Fruit fly (Drosophila melanogaster) whole organism, larva: ENCODE data around the gene CG11902.

Experiments used
- noc ChIP-seq: fragments of 200-800 bp; sonication (Bioruptor generic); optimal IDR thresholded peaks from 3 replicates; lab custom pipeline; 2019; ENCODE audit warnings: missing biosample characterization, mild to moderate bottlenecking, missing genetic modification characterization, moderate library complexity

CG11902 gene

dm6 chr3R:25313771-25314170 lies 21.3 kb upstream of the CG11902 start, which contains the start of gene CG31087:
Gene CG31087 (minus strand): TSS chr3R:25313833.
- no peak for TF ChIP-seq noc (tag; lab: Kevin White, UChicago)

- TF ChIP-seq noc (tag; lab: Kevin White, UChicago) = no peak
Measured at dm6 chr3R:25316016-25316415, 19.0 kb upstream of the CG11902 start, which contains the start of gene CG10559. Gene CG10559 (minus strand): TSS chr3R:25316116.

- TF ChIP-seq noc (tag; lab: Kevin White, UChicago) = no peak
Measured at dm6 chr3R:25318011-25318410, 17.0 kb upstream of the CG11902 start, which contains the start of gene CG10553. Gene CG10553 (minus strand): TSS chr3R:25318111.

- no peak for TF ChIP-seq noc (tag; lab: Kevin White, UChicago)
Measured at dm6 chr3R:25320051-25320705, 14.9 kb upstream of the CG11902 start, which contains the start of gene CG10560. Gene CG10560 (minus strand): TSS chr3R:25320101.

- TF ChIP-seq noc (tag; lab: Kevin White, UChicago) = peak; percentile 34
Measured at dm6 chr3R:25320898-25321297, 14.2 kb upstream of the CG11902 start.

dm6 chr3R:25321681-25322080 lies 13.4 kb upstream of the CG11902 start:
- TF ChIP-seq noc (tag; lab: Kevin White, UChicago) = no peak

dm6 chr3R:25322657-25323056 lies 12.4 kb upstream of the CG11902 start, which contains the start of gene CG10562:
Gene CG10562 (minus strand): TSS chr3R:25322757.
- TF ChIP-seq noc (tag; lab: Kevin White, UChicago) = no peak

dm6 chr3R:25329079-25329478 lies 6.0 kb upstream of the CG11902 start, which contains the start of gene CHKov1:
Gene CHKov1 (minus strand): TSS chr3R:25329316.
- peak; percentile 48 for TF ChIP-seq noc (tag; lab: Kevin White, UChicago)

dm6 chr3R:25331103-25331502 lies 4.0 kb upstream of the CG11902 start, which contains the start of gene CHKov2:
Gene CHKov2 (minus strand): TSS chr3R:25331203.
- TF ChIP-seq noc (tag; lab: Kevin White, UChicago) = no peak

dm6 chr3R:25339952-25340351 lies 4.9 kb downstream of the CG11902 start, which contains the start of gene rha:
Gene rha (plus strand): TSS chr3R:25340252.
- no peak for TF ChIP-seq noc (tag; lab: Kevin White, UChicago)

dm6 chr3R:25346899-25347298 lies 11.8 kb downstream of the CG11902 start, which contains the start of gene tobi:
Gene tobi (minus strand): TSS chr3R:25346921.
- TF ChIP-seq noc (tag; lab: Kevin White, UChicago) = no peak

dm6 chr3R:25357985-25358384 lies 22.9 kb downstream of the CG11902 start, which contains the start of gene ND-49L:
Gene ND-49L (plus strand): TSS chr3R:25358285.
- no peak for TF ChIP-seq noc (tag; lab: Kevin White, UChicago)

dm6 chr3R:25382681-25383080 lies 47.6 kb downstream of the CG11902 start, which contains the start of gene alrm:
Gene alrm (minus strand): TSS chr3R:25382781.
- TF ChIP-seq noc (tag; lab: Kevin White, UChicago) = no peak

dm6 chr3R:25383400-25383799 lies 48.3 kb downstream of the CG11902 start, which contains the start of gene CG31437:
Gene CG31437 (plus strand): TSS chr3R:25383700.
- TF ChIP-seq noc (tag; lab: Kevin White, UChicago) = no peak

dm6 chr3R:25384206-25384605 lies 49.1 kb downstream of the CG11902 start:
- TF ChIP-seq noc (tag; lab: Kevin White, UChicago) = no peak

dm6 chr3R:25388522-25388921 lies 53.5 kb downstream of the CG11902 start:
- TF ChIP-seq noc (tag; lab: Kevin White, UChicago) = no peak
